Fruit fly (Drosophila melanogaster) whole organism, wandering third instar larva: ENCODE data around the gene spdo.

ENCODE experiments used
- Abd-B ChIP-seq: fragments of >200 bp; optimal IDR thresholded peaks from 2 replicates; lab custom pipeline; 2017; ENCODE audit warnings: missing biosample characterization, missing genetic modification characterization
- CG32264 ChIP-seq: fragments of 200-800 bp; sonication (Bioruptor generic); optimal IDR thresholded peaks from 2 replicates; lab custom pipeline; 2016; ENCODE audit warnings: missing biosample characterization, missing genetic modification characterization
- CG9705 ChIP-seq: fragments of 200-800 bp; sonication (Bioruptor generic); optimal IDR thresholded peaks from 2 replicates; lab custom pipeline; 2018; ENCODE audit warnings: missing biosample characterization, mild to moderate bottlenecking, missing genetic modification characterization
- CrebA ChIP-seq: fragments of 200-800 bp; sonication (Bioruptor generic); optimal IDR thresholded peaks from 2 replicates; lab custom pipeline; 2016; ENCODE audit warnings: missing biosample characterization, mild to moderate bottlenecking, missing genetic modification characterization, borderline replicate concordance
- Dfd ChIP-seq: fragments of >200 bp; optimal IDR thresholded peaks from 2 replicates; lab custom pipeline; 2017; ENCODE audit warnings: missing biosample characterization, missing genetic modification characterization
- Dif ChIP-seq: fragments of 200-275, 200-300 bp; sonication (Bioruptor generic); optimal IDR thresholded peaks from 2 replicates; lab custom pipeline; 2018; ENCODE audit warnings: missing biosample characterization, missing genetic modification characterization; ENCODE audit not compliant: partially characterized antibody
- GATAd ChIP-seq: sonication (Bioruptor generic); optimal IDR thresholded peaks from 2 replicates; lab custom pipeline; 2016; ENCODE audit warnings: missing biosample characterization, missing genetic modification characterization
- HLH106 ChIP-seq: fragments of 200-800 bp; optimal IDR thresholded peaks from 3 replicates; lab custom pipeline; 2019; ENCODE audit warnings: missing biosample characterization, mild to moderate bottlenecking, missing genetic modification characterization, moderate library complexity
- Hnf4 ChIP-seq: fragments of 200-800 bp; sonication (Bioruptor generic); optimal IDR thresholded peaks from 2 replicates; lab custom pipeline; 2016; ENCODE audit warnings: missing biosample characterization, mild to moderate bottlenecking, missing genetic modification characterization
- Hr78 ChIP-seq: fragments of >200 bp; optimal IDR thresholded peaks from 2 replicates; lab custom pipeline; 2017; ENCODE audit warnings: missing biosample characterization, missing genetic modification characterization
- Hr83 ChIP-seq: fragments of 200-300 bp; sonication (Bioruptor generic); optimal IDR thresholded peaks from 2 replicates; lab custom pipeline; 2016; ENCODE audit warnings: missing biosample characterization, mild to moderate bottlenecking, missing genetic modification characterization, moderate library complexity; ENCODE audit not compliant: poor library complexity, severe bottlenecking
- Jra ChIP-seq: sonication (Bioruptor generic); optimal IDR thresholded peaks from 2 replicates; lab custom pipeline; 2016; ENCODE audit warnings: missing biosample characterization, missing genetic modification characterization
- Mio ChIP-seq: sonication (Bioruptor generic); optimal IDR thresholded peaks from 2 replicates; lab custom pipeline; 2016; ENCODE audit warnings: missing biosample characterization, missing genetic modification characterization
- Myc ChIP-seq: fragments of >200 bp; optimal IDR thresholded peaks from 2 replicates; lab custom pipeline; 2017
- N ChIP-seq: fragments of >200 bp; optimal IDR thresholded peaks from 2 replicates; lab custom pipeline; 2018; ENCODE audit warnings: missing biosample characterization, missing external identifiers, missing genetic modification characterization
- OdsH ChIP-seq: fragments of 200-800 bp; sonication (Bioruptor generic); optimal IDR thresholded peaks from 2 replicates; lab custom pipeline; 2016; ENCODE audit warnings: missing biosample characterization, mild to moderate bottlenecking, missing genetic modification characterization
- Rel ChIP-seq, 2 experiments: fragments of 200-800 bp; sonication (Bioruptor generic) in 1 of 2; optimal IDR thresholded peaks; 2 replicates in 1 of 2; 3 replicates in 1 of 2; lab custom pipeline; 2016 to 2019; ENCODE audit warnings: mild to moderate bottlenecking in 2 of 2, missing biosample characterization in 2 of 2, missing genetic modification characterization in 2 of 2, moderate library complexity in 1 of 2
- Sp1 ChIP-seq: fragments of 200-800 bp; sonication (Bioruptor generic); optimal IDR thresholded peaks from 3 replicates; lab custom pipeline; 2019; ENCODE audit warnings: missing biosample characterization, mild to moderate bottlenecking, missing genetic modification characterization, moderate library complexity
- Vsx2 ChIP-seq: fragments of 200-300, 225-300 bp; sonication (Bioruptor generic); optimal IDR thresholded peaks from 2 replicates; lab custom pipeline; 2018; ENCODE audit warnings: missing biosample characterization, missing genetic modification characterization; ENCODE audit not compliant: partially characterized antibody
- br ChIP-seq: fragments of 200-800 bp; sonication (Bioruptor generic); optimal IDR thresholded peaks from 2 replicates; lab custom pipeline; 2016; ENCODE audit warnings: missing biosample characterization, missing genetic modification characterization
- brk ChIP-seq: fragments of 200-800 bp; sonication (Bioruptor generic); optimal IDR thresholded peaks from 2 replicates; lab custom pipeline; 2016; ENCODE audit warnings: missing biosample characterization, mild to moderate bottlenecking, missing genetic modification characterization
- dmrt93B ChIP-seq: fragments of 200-800 bp; sonication (Bioruptor generic); optimal IDR thresholded peaks from 2 replicates; lab custom pipeline; 2018; ENCODE audit warnings: missing biosample characterization, mild to moderate bottlenecking, missing genetic modification characterization
- dsf ChIP-seq: sonication (Bioruptor generic); optimal IDR thresholded peaks from 2 replicates; lab custom pipeline; 2016; ENCODE audit warnings: missing biosample characterization, missing genetic modification characterization, borderline replicate concordance
- ey ChIP-seq: fragments of 200-800 bp; sonication (Bioruptor generic); optimal IDR thresholded peaks from 2 replicates; lab custom pipeline; 2016; ENCODE audit warnings: missing biosample characterization, missing genetic modification characterization
- foxo ChIP-seq, 2 experiments: fragments of 200-800 bp; sonication (Bioruptor generic); optimal IDR thresholded peaks; 2 replicates in 1 of 2; 3 replicates in 1 of 2; lab custom pipeline; 2016 to 2017; ENCODE audit warnings: missing biosample characterization in 2 of 2, missing genetic modification characterization in 2 of 2
- h ChIP-seq: fragments of 200-800 bp; sonication (Bioruptor generic); optimal IDR thresholded peaks from 3 replicates; lab custom pipeline; 2016; ENCODE audit warnings: missing biosample characterization, mild to moderate bottlenecking, missing genetic modification characterization
- jim ChIP-seq: fragments of 175-275, 200-325 bp; sonication (Bioruptor generic); optimal IDR thresholded peaks from 2 replicates; lab custom pipeline; 2016; ENCODE audit warnings: missing biosample characterization, mild to moderate bottlenecking, missing genetic modification characterization
- lola ChIP-seq: fragments of >200 bp; optimal IDR thresholded peaks from 2 replicates; lab custom pipeline; 2017; ENCODE audit warnings: missing biosample characterization, missing genetic modification characterization
- pan ChIP-seq: fragments of >200 bp; optimal IDR thresholded peaks from 2 replicates; lab custom pipeline; 2017
- psq ChIP-seq: fragments of 200-800 bp; sonication (Bioruptor generic); optimal IDR thresholded peaks from 3 replicates; lab custom pipeline; 2017; ENCODE audit warnings: missing biosample characterization, mild to moderate bottlenecking, missing genetic modification characterization, moderate library complexity
- sage ChIP-seq: fragments of 200-800 bp; sonication (Bioruptor generic); optimal IDR thresholded peaks from 2 replicates; lab custom pipeline; 2016; ENCODE audit warnings: missing biosample characterization, mild to moderate bottlenecking, missing genetic modification characterization
- sv ChIP-seq: fragments of 200-800 bp; sonication (Bioruptor generic); optimal IDR thresholded peaks from 3 replicates; lab custom pipeline; 2016; ENCODE audit warnings: missing biosample characterization, missing genetic modification characterization
- tai ChIP-seq: sonication (Bioruptor generic); optimal IDR thresholded peaks from 2 replicates; lab custom pipeline; 2016; ENCODE audit warnings: missing biosample characterization, missing genetic modification characterization
- usp ChIP-seq: fragments of >200 bp; optimal IDR thresholded peaks from 2 replicates; lab custom pipeline; 2017; ENCODE audit warnings: missing biosample characterization, missing genetic modification characterization
- woc ChIP-seq: sonication (Bioruptor generic); optimal IDR thresholded peaks from 2 replicates; lab custom pipeline; 2016; ENCODE audit warnings: missing biosample characterization, mild to moderate bottlenecking, missing genetic modification characterization

The spdo gene

dm6 chr3R:30431258-30432114 lies 45.0 kb upstream of the spdo start, which contains the start of gene CG15534:
Gene CG15534 (plus strand): TSS chr3R:30432064.
- TF ChIP-seq dsf (no peak), Hr78 (GFP tag; lab: Kevin White, UChicago) (no peak), Vsx2 (GFP tag; lab: Kevin White, UChicago) (peak; percentile 88), HLH106 (no peak), Rel (GFP tag; optimal IDR thresholded peaks at IDR 0.05; lab: Kevin White, UChicago) (no peak), Rel (tag; optimal IDR thresholded peaks at IDR 0.05; lab: Kevin White, UChicago) (peak; percentile 30), Sp1 (GFP tag; lab: Kevin White, UChicago) (no peak)
- TF ChIP-seq, all 38 proteins: peak for 2

DNA sequence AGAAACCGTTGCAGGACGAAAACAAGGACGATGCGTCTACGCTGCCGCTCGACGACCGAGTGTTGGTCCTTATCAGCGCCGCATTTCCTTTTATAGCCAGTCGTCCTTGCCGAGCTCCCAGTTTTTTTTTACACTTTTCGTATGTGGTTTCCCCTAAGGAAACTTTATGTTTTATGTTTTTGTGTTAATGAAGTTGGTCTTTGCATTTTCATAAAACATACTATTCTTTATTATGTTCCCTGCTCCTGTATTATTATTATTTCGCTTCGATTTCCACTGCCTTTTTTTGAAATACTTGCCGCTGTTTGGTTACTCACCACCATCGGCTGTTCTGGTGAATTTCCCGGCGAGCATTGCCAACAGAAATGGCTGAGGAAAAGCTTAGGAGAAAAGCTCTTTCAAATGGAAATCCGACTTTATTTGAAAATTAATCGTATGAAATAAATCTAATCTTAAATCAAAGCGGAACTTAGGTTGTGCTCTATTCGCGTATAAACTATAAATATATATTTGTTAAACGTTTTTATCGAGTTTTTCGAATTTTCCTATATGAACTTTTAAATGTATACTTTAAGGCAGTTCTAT lies 32.8 kb upstream of the spdo start, which contains the start of gene CG15537:
CG15537 (minus strand) TSS at position 51 of the 585 bp plus-strand sequence.
- TF ChIP-seq brk (GFP tag; lab: Kevin White, UChicago) (no peak), Dfd (GFP tag; lab: Kevin White, UChicago) (no peak), Vsx2 (GFP tag; lab: Kevin White, UChicago) (no peak), jim (GFP tag; lab: Kevin White, UChicago) (no peak), Rel (GFP tag; optimal IDR thresholded peaks at IDR 0.05; lab: Kevin White, UChicago) (no peak), Rel (tag; optimal IDR thresholded peaks at IDR 0.05; lab: Kevin White, UChicago) (no peak), dmrt93B (GFP tag; lab: Kevin White, UChicago) (no peak)

dm6 chr3R:30444946-30445345 lies 31.5 kb upstream of the spdo start, which contains the start of gene Osi23:
Gene Osi23 (minus strand): TSS chr3R:30445046.
- no peak for TF ChIP-seq brk (GFP tag; lab: Kevin White, UChicago)
- TF ChIP-seq psq (GFP tag; lab: Kevin White, UChicago), result no peak
- no peak for TF ChIP-seq CG32264 (GFP tag; lab: Kevin White, UChicago)
- no peak for TF ChIP-seq dsf
- no peak for TF ChIP-seq Myc
- TF ChIP-seq dmrt93B (GFP tag; lab: Kevin White, UChicago), result no peak
- TF ChIP-seq Mio (GFP tag; lab: Kevin White, UChicago), result no peak
- no peak for TF ChIP-seq HLH106
- TF ChIP-seq ey (GFP tag; lab: Kevin White, UChicago), result no peak
- TF ChIP-seq usp (GFP tag; lab: Kevin White, UChicago), result no peak
- no peak for TF ChIP-seq Hr83 (GFP tag; lab: Kevin White, UChicago)
- no peak for TF ChIP-seq Vsx2 (GFP tag; lab: Kevin White, UChicago)
- no peak for TF ChIP-seq N
- TF ChIP-seq h (GFP tag; lab: Kevin White, UChicago), result no peak
- no peak for TF ChIP-seq Abd-B (GFP tag; lab: Kevin White, UChicago)
- TF ChIP-seq foxo (GFP tag; optimal IDR thresholded peaks at IDR 0.05; lab: Kevin White, UChicago), result no peak
- TF ChIP-seq GATAd (GFP tag; lab: Kevin White, UChicago), result no peak
- TF ChIP-seq, all 38 proteins: peak for 0

- TF ChIP-seq sv (GFP tag; lab: Kevin White, UChicago) (no peak), CrebA (GFP tag; lab: Kevin White, UChicago) (peak; percentile 22)
Measured at dm6 chr3R:30449446-30449845, 27.0 kb upstream of the spdo start.

DNA sequence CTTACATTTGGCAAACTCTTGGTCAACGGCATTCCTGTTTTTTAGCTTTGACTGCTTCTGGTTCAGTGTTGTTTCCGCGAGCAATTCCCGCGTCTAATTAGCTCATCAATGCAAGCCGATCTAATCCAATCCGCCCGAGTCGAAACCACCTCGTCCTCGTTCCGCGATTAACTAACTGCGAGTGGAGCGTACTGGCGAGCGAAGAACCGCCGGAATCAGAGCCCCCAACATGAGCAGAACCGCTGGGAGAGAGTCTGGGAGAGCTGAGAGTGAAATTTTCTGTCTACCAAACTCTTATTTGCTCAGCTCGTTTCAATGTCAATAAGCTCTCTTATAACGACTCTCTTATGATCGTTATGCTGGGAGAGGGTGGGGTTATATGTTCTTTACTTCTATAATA lies 26.3 kb upstream of the spdo start:
- TF ChIP-seq GATAd (GFP tag; lab: Kevin White, UChicago) (peak; percentile 98), Jra (GFP tag; lab: Kevin White, UChicago) (peak; percentile 99), Rel (GFP tag; optimal IDR thresholded peaks at IDR 0.05; lab: Kevin White, UChicago) (peak; percentile 53), Rel (tag; optimal IDR thresholded peaks at IDR 0.05; lab: Kevin White, UChicago) (peak; percentile 19), Dfd (GFP tag; lab: Kevin White, UChicago) (no peak), Abd-B (GFP tag; lab: Kevin White, UChicago) (no peak), pan (no peak), lola (GFP tag; lab: Kevin White, UChicago) (no peak), brk (GFP tag; lab: Kevin White, UChicago) (peak; percentile 96), CG9705 (peak; percentile 29), psq (GFP tag; lab: Kevin White, UChicago) (peak; percentile 80), usp (GFP tag; lab: Kevin White, UChicago) (no peak), h (GFP tag; lab: Kevin White, UChicago) (peak; percentile 95), CrebA (GFP tag; lab: Kevin White, UChicago) (peak; percentile 90), N (no peak), Sp1 (GFP tag; lab: Kevin White, UChicago) (peak; percentile 66), dsf (peak; percentile 95), OdsH (peak; percentile 88), tai (GFP tag; lab: Kevin White, UChicago) (peak; percentile 98), jim (GFP tag; lab: Kevin White, UChicago) (peak; percentile 99), br (peak; percentile 83), Myc (no peak), Dif (GFP tag; lab: Kevin White, UChicago) (peak; percentile 98), Mio (GFP tag; lab: Kevin White, UChicago) (peak; percentile 73), sage (GFP tag; lab: Kevin White, UChicago) (peak; percentile 93), Hr83 (GFP tag; lab: Kevin White, UChicago) (peak; percentile 100), Hr78 (GFP tag; lab: Kevin White, UChicago) (no peak), woc (GFP tag; lab: Kevin White, UChicago) (no peak), Hnf4 (GFP tag; lab: Kevin White, UChicago) (peak; percentile 98)
